Worm (Caenorhabditis elegans) whole organism, L4 larva: ENCODE measurements around the gene ZK1321.4.

Experiments used
- D1046.2 ChIP-seq: fragments of 200-800 bp; sonication (Bioruptor generic); IDR thresholded peaks from 2 replicates; pipeline ENCODE4 v1.3.6; 2022; ENCODE audit warnings: missing genetic modification characterization, missing compliant biosample characterization
- F44E2.7 ChIP-seq: fragments of 200-800 bp; sonication (Bioruptor generic); IDR thresholded peaks from 2 replicates; pipeline ENCODE4 v2.1.2; 2022; ENCODE audit warnings: missing genetic modification characterization, missing compliant biosample characterization
- F49E8.2 ChIP-seq: sonication (generic microtip); optimal IDR thresholded peaks from 2 replicates; lab custom pipeline; 2016; ENCODE audit warnings: missing compliant biosample characterization, mild to moderate bottlenecking, missing genetic modification characterization, borderline replicate concordance
- R02D3.7 ChIP-seq: fragments of 150-350 bp; sonication (generic microtip); optimal IDR thresholded peaks from 3 replicates; lab custom pipeline; 2014; ENCODE audit warnings: missing biosample characterization, missing genetic modification characterization
- T20F7.1 ChIP-seq: fragments of 200-800 bp; sonication (Bioruptor generic); optimal IDR thresholded peaks from 2 replicates; lab custom pipeline; 2018; ENCODE audit warnings: mild to moderate bottlenecking, missing genetic modification characterization, missing compliant biosample characterization
- T26A8.4 ChIP-seq: fragments of 200-800 bp; sonication (Bioruptor generic); IDR thresholded peaks from 2 replicates; pipeline ENCODE4 v1.3.6; 2022; ENCODE audit warnings: missing genetic modification characterization, missing compliant biosample characterization
- Y48G9A.11 ChIP-seq: fragments of 200-800 bp; sonication (Bioruptor generic); IDR thresholded peaks from 2 replicates; pipeline ENCODE4 v1.3.6; 2022; ENCODE audit warnings: missing genetic modification reagents, missing genetic modification characterization, missing compliant biosample characterization
- Y75B8A.6 ChIP-seq: fragments of 200-800 bp; sonication (Bioruptor generic); IDR thresholded peaks from 2 replicates; pipeline ENCODE4 v1.3.6; 2022; ENCODE audit warnings: missing genetic modification reagents, missing genetic modification characterization, missing compliant biosample characterization
- aha-1 ChIP-seq: fragments of 150-350 bp; peaks from one replicate; lab custom pipeline; 2014; ENCODE audit warnings: missing biosample characterization, missing genetic modification characterization
- ama-1 ChIP-seq: fragments of 150-350 bp; optimal IDR thresholded peaks from 2 replicates; lab custom pipeline; 2014; ENCODE audit warnings: inconsistent platforms, mixed read lengths
- arid-1 ChIP-seq: fragments of 200-800 bp; sonication (Bioruptor generic); conservative IDR thresholded peaks from 2 replicates; pipeline ENCODE4 v1.3.6; 2022; ENCODE audit warnings: missing genetic modification reagents, missing genetic modification characterization, missing compliant biosample characterization
- attf-4 ChIP-seq: sonication (generic microtip); optimal IDR thresholded peaks from 3 replicates; lab custom pipeline; 2017; ENCODE audit warnings: missing biosample characterization, missing genetic modification characterization
- ceh-20 ChIP-seq: fragments of 200-800 bp; sonication (Bioruptor generic); IDR thresholded peaks from 2 replicates; pipeline ENCODE4 v1.3.6; 2022; ENCODE audit warnings: missing genetic modification reagents, missing genetic modification characterization, missing compliant biosample characterization
- ceh-44 ChIP-seq: fragments of 200-800 bp; sonication (Bioruptor generic); IDR thresholded peaks from 2 replicates; pipeline ENCODE4 v1.3.6; 2022; ENCODE audit warnings: missing genetic modification reagents, missing genetic modification characterization, missing compliant biosample characterization
- daf-16 ChIP-seq, 3 experiments: sonication (generic microtip); optimal IDR thresholded peaks; 2 replicates each; lab custom pipeline; 2016 to 2017; ENCODE audit warnings: missing genetic modification characterization in 3 of 3, missing genetic modification reagents in 3 of 3, mild to moderate bottlenecking in 2 of 3, missing compliant biosample characterization in 2 of 3, missing biosample characterization in 1 of 3, moderate library complexity in 1 of 3
- dmd-6 ChIP-seq: fragments of 200-800 bp; sonication (Bioruptor generic); IDR thresholded peaks from 2 replicates; pipeline ENCODE4 v1.3.6; 2022; ENCODE audit warnings: missing genetic modification reagents, missing genetic modification characterization, missing compliant biosample characterization
- dpl-1 ChIP-seq: fragments of 150-350 bp; optimal IDR thresholded peaks from 2 replicates; lab custom pipeline; 2014; ENCODE audit warnings: missing biosample characterization, missing genetic modification reagents, missing genetic modification characterization
- dve-1 ChIP-seq: sonication (generic microtip); optimal IDR thresholded peaks from 2 replicates; lab custom pipeline; 2017; ENCODE audit warnings: antibody characterized with exemption, mild to moderate bottlenecking, missing genetic modification characterization, missing compliant biosample characterization; ENCODE audit not compliant: insufficient read depth
- fkh-10 ChIP-seq: fragments of 150-350 bp; optimal IDR thresholded peaks from 2 replicates; lab custom pipeline; 2014; ENCODE audit warnings: missing biosample characterization, missing genetic modification reagents, missing genetic modification characterization
- hif-1 ChIP-seq, 2 experiments: sonication (generic microtip); optimal IDR thresholded peaks; 2 replicates each; lab custom pipeline; 2016 to 2017; ENCODE audit warnings: missing compliant biosample characterization in 2 of 2, missing genetic modification characterization in 2 of 2, missing genetic modification reagents in 2 of 2, missing genotype in 2 of 2, mild to moderate bottlenecking in 1 of 2
- hlh-11 ChIP-seq: fragments of 200-800 bp; sonication (Bioruptor generic); optimal IDR thresholded peaks from 2 replicates; lab custom pipeline; 2018; ENCODE audit warnings: mild to moderate bottlenecking, missing genetic modification characterization, missing compliant biosample characterization
- hlh-30 ChIP-seq: sonication (generic microtip); optimal IDR thresholded peaks from 2 replicates; lab custom pipeline; 2017; ENCODE audit warnings: antibody characterized with exemption, mild to moderate bottlenecking, missing genetic modification characterization, missing compliant biosample characterization; ENCODE audit not compliant: insufficient read depth
- jun-1 ChIP-seq: fragments of 150-350 bp; optimal IDR thresholded peaks from 2 replicates; lab custom pipeline; 2014; ENCODE audit warnings: missing biosample characterization, missing genetic modification reagents, missing genetic modification characterization
- lin-13 ChIP-seq: fragments of 150-350 bp; optimal IDR thresholded peaks from 2 replicates; lab custom pipeline; 2014; ENCODE audit warnings: missing biosample characterization, missing genetic modification reagents, missing genetic modification characterization
- lin-38 ChIP-seq: fragments of 200-800 bp; sonication (Bioruptor generic); IDR thresholded peaks from 2 replicates; pipeline ENCODE4 v1.3.6; 2022; ENCODE audit warnings: missing genetic modification reagents, missing genetic modification characterization, missing compliant biosample characterization
- lsy-2 ChIP-seq, 2 experiments: fragments of 150-350 bp in 1 of 2; sonication (generic microtip) in 1 of 2; optimal IDR thresholded peaks; 2 replicates each; lab custom pipeline; 2014 to 2017; ENCODE audit warnings: missing biosample characterization in 2 of 2, missing genetic modification characterization in 2 of 2
- mes-2 ChIP-seq: sonication (generic microtip); optimal IDR thresholded peaks from 2 replicates; lab custom pipeline; 2016; ENCODE audit warnings: missing genotype, mild to moderate bottlenecking, missing genetic modification characterization, missing compliant biosample characterization; ENCODE audit not compliant: poor library complexity, severe bottlenecking
- mxl-3 ChIP-seq: fragments of 200-800 bp; sonication (Bioruptor generic); optimal IDR thresholded peaks from 2 replicates; lab custom pipeline; 2018; ENCODE audit warnings: mild to moderate bottlenecking, missing genetic modification characterization, missing compliant biosample characterization
- nhr-11 ChIP-seq: fragments of 150-350 bp; optimal IDR thresholded peaks from 2 replicates; lab custom pipeline; 2014; ENCODE audit warnings: missing biosample characterization, missing genetic modification characterization
- nhr-25 ChIP-seq: sonication (generic microtip); optimal IDR thresholded peaks from 2 replicates; lab custom pipeline; 2017; ENCODE audit warnings: missing genetic modification characterization, mild to moderate bottlenecking, missing compliant biosample characterization, antibody characterized with exemption, moderate library complexity, borderline replicate concordance; ENCODE audit not compliant: insufficient read depth
- nhr-28 ChIP-seq: fragments of 150-350 bp; optimal IDR thresholded peaks from 2 replicates; lab custom pipeline; 2014; ENCODE audit warnings: missing biosample characterization, missing genetic modification characterization
- nhr-6 ChIP-seq: fragments of 150-350 bp; optimal IDR thresholded peaks from 2 replicates; lab custom pipeline; 2014; ENCODE audit warnings: missing biosample characterization, missing genetic modification characterization
- nhr-76 ChIP-seq: fragments of 150-350 bp; optimal IDR thresholded peaks from 2 replicates; lab custom pipeline; 2014; ENCODE audit warnings: missing biosample characterization, missing genetic modification characterization
- nhr-77 ChIP-seq: fragments of 150-350 bp; optimal IDR thresholded peaks from 2 replicates; lab custom pipeline; 2014; ENCODE audit warnings: missing biosample characterization, missing genetic modification characterization
- pha-4 ChIP-seq, 2 experiments: fragments of 150-350 bp in 1 of 2; fragments of 200-800 bp in 1 of 2; sonication (Bioruptor generic) in 1 of 2; IDR thresholded peaks in 1 of 2; optimal IDR thresholded peaks in 1 of 2; 2 replicates each; pipeline versions ENCODE4 v1.3.6 to Lab custom; 2014 to 2022; ENCODE audit warnings: missing genetic modification characterization in 2 of 2, missing genetic modification reagents in 2 of 2, missing biosample characterization in 1 of 2, missing compliant biosample characterization in 1 of 2
- php-3 ChIP-seq: fragments of 200-800 bp; sonication (Bioruptor generic); IDR thresholded peaks from 2 replicates; pipeline ENCODE4 v1.3.6; 2022; ENCODE audit warnings: missing genetic modification reagents, missing genetic modification characterization, missing compliant biosample characterization
- rbr-2 ChIP-seq: sonication (generic microtip); optimal IDR thresholded peaks from 2 replicates; lab custom pipeline; 2016; ENCODE audit warnings: missing genotype, missing genetic modification characterization, missing compliant biosample characterization
- snpc-1.2 ChIP-seq: fragments of 200-800 bp; sonication (Bioruptor generic); IDR thresholded peaks from 2 replicates; pipeline ENCODE4 v1.3.6; 2022; ENCODE audit warnings: missing genetic modification reagents, missing genetic modification characterization, missing compliant biosample characterization
- snpc-4 ChIP-seq: fragments of 150-350 bp; optimal IDR thresholded peaks from 2 replicates; lab custom pipeline; 2014; ENCODE audit warnings: missing biosample characterization, missing genetic modification characterization
- tra-1 ChIP-seq: fragments of 200-800 bp; sonication (Bioruptor generic); IDR thresholded peaks from 2 replicates; pipeline ENCODE4 v1.3.6; 2022; ENCODE audit warnings: missing genetic modification reagents, missing genetic modification characterization, missing compliant biosample characterization
- unc-130 ChIP-seq: sonication (generic microtip); optimal IDR thresholded peaks from 2 replicates; lab custom pipeline; 2016; ENCODE audit warnings: missing genetic modification reagents, missing genetic modification characterization, missing compliant biosample characterization
- unc-39 ChIP-seq: sonication (generic microtip); optimal IDR thresholded peaks from 2 replicates; lab custom pipeline; 2017; ENCODE audit warnings: missing biosample characterization, missing genetic modification characterization
- unc-62 ChIP-seq, 3 experiments: fragments of 150-350 bp in 1 of 3; sonication (generic microtip); optimal IDR thresholded peaks in 2 of 3; peaks in 1 of 3; 1 replicate in 1 of 3; 2 replicates in 2 of 3; lab custom pipeline; 2014 to 2017; ENCODE audit warnings: missing biosample characterization in 3 of 3, missing genetic modification characterization in 3 of 3, missing genetic modification reagents in 3 of 3, missing genotype in 1 of 3
- zfp-3 ChIP-seq: fragments of 200-800 bp; sonication (Bioruptor generic); conservative IDR thresholded peaks from 2 replicates; pipeline ENCODE4 v1.3.6; 2022; ENCODE audit warnings: missing genetic modification reagents, missing genetic modification characterization, missing compliant biosample characterization
- zip-2 ChIP-seq: fragments of 150-350 bp; optimal IDR thresholded peaks from 2 replicates; lab custom pipeline; 2014; ENCODE audit warnings: missing biosample characterization, missing genetic modification characterization

The ZK1321.4 gene

ce11 chrII:9752278-9752677 lies 21.5 kb downstream of the ZK1321.4 start:
- TF ChIP-seq mxl-3 (GFP tag; lab: Kevin White, UChicago) (peak; percentile 44), lsy-2 (tag; optimal IDR thresholded peaks at IDR 0.05; lab: Kevin White, UChicago) (peak in 1 of 2 experiments; percentile 32), Y75B8A.6 (GFP tag; lab: Robert Waterston, UW) (no peak), ceh-20 (GFP tag; lab: Robert Waterston, UW) (0 out of 2 replicates have a peak, but pooled peaks have one; percentile 13), tra-1 (GFP tag; lab: Robert Waterston, UW) (no peak), nhr-28 (tag; lab: Kevin White, UChicago) (peak; percentile 26), hlh-30 (tag; lab: Kevin White, UChicago) (peak; percentile 66), hlh-11 (peak; percentile 43), dmd-6 (GFP tag; lab: Robert Waterston, UW) (peak; percentile 17; the same call in 1 of the 2 replicates)
- TF ChIP-seq, all 104 proteins: peak for 7

- TF ChIP-seq ceh-44 (GFP tag; lab: Robert Waterston, UW) (no peak), dpl-1 (GFP tag; lab: Kevin White, UChicago) (peak; percentile 80), snpc-4 (tag; lab: Kevin White, UChicago) (no peak), jun-1 (tag; lab: Kevin White, UChicago) (no peak), zfp-3 (no peak), lin-13 (peak; percentile 59), nhr-77 (tag; lab: Kevin White, UChicago) (peak; percentile 59), ceh-20 (GFP tag; lab: Robert Waterston, UW) (0 out of 2 replicates have a peak, but pooled peaks have one; percentile 13), Y48G9A.11 (no peak), snpc-1.2 (GFP tag; lab: Robert Waterston, UW) (no peak), T26A8.4 (GFP tag; lab: Robert Waterston, UW) (peak; percentile 12; the same call in 1 of the 2 replicates), php-3 (0 out of 2 replicates have a peak, but pooled peaks have one; percentile 16), nhr-11 (tag; lab: Kevin White, UChicago) (peak; percentile 88), tra-1 (GFP tag; lab: Robert Waterston, UW) (0 out of 2 replicates have a peak, but pooled peaks have one; percentile 34), lsy-2 (tag; optimal IDR thresholded peaks at IDR 0.05; lab: Kevin White, UChicago) (peak; percentile 95 to 99), arid-1 (GFP tag; lab: Robert Waterston, UW) (peak; percentile 57; the same call in 1 of the 2 replicates), ama-1 (lab: Kevin White, UChicago) (peak; percentile 54), unc-39 (tag; lab: Kevin White, UChicago) (no peak), daf-16 (GFP tag; optimal IDR thresholded peaks at IDR 0.05; lab: Kevin White, UChicago) (no peak), daf-16 (tag; optimal IDR thresholded peaks at IDR 0.05; lab: Kevin White, UChicago) (peak; percentile 51), hif-1 (tag; optimal IDR thresholded peaks at IDR 0.05; lab: Kevin White, UChicago) (peak in 1 of 2 experiments; percentile 45), lin-38 (peak; percentile 54), nhr-6 (peak; percentile 68), T20F7.1 (GFP tag; lab: Kevin White, UChicago) (peak; percentile 68), F44E2.7 (GFP tag; lab: Robert Waterston, UW) (no peak), R02D3.7 (tag; lab: Kevin White, UChicago) (peak; percentile 88), aha-1 (tag; lab: Kevin White, UChicago) (no peak), hlh-11 (peak; percentile 62), D1046.2 (GFP tag; lab: Robert Waterston, UW) (peak; percentile 97), hlh-30 (tag; lab: Kevin White, UChicago) (peak; percentile 76), unc-130 (GFP tag; lab: Kevin White, UChicago) (peak; percentile 5), dve-1 (peak; percentile 73), pha-4 (GFP tag; IDR thresholded peaks at IDR 0.05; lab: Robert Waterston, UW) (no peak), pha-4 (tag; optimal IDR thresholded peaks at IDR 0.05; lab: Kevin White, UChicago) (peak; percentile 79), nhr-76 (tag; lab: Kevin White, UChicago) (no peak), attf-4 (tag; lab: Kevin White, UChicago) (no peak), fkh-10 (GFP tag; lab: Kevin White, UChicago) (peak; percentile 24), rbr-2 (peak; percentile 45), zip-2 (tag; lab: Kevin White, UChicago) (no peak), F49E8.2 (tag; lab: Kevin White, UChicago) (no peak), unc-62 (GFP tag; optimal IDR thresholded peaks at IDR 0.05 in 1 of 2; lab: Kevin White, UChicago) (peak in 1 of 2 experiments; percentile 88), unc-62 (tag; optimal IDR thresholded peaks at IDR 0.05; lab: Kevin White, UChicago) (no peak), mes-2 (tag; lab: Kevin White, UChicago) (peak; percentile 92), nhr-25 (tag; lab: Kevin White, UChicago) (peak; percentile 85)
Measured at ce11 chrII:9746069-9746468, 27.7 kb downstream of the ZK1321.4 start, which contains the start of the genes Y53C12B.1 and nos-3. TSS of gene Y53C12B.1 (minus strand) at chrII:9746078. TSS of gene nos-3 (plus strand) at chrII:9746316.
